Worm (Caenorhabditis elegans) whole organism, L2 larva: ENCODE data around the gene Y32H12A.6.

Experiments
- R02D3.7 ChIP-seq: fragments of 150-350 bp; optimal IDR thresholded peaks from 2 replicates; lab custom pipeline; 2014; ENCODE audit warnings: missing biosample characterization, missing genetic modification characterization
- Y55F3AM.14 ChIP-seq: fragments of 200-800 bp; sonication (Bioruptor generic); optimal IDR thresholded peaks from 2 replicates; lab custom pipeline; 2018; ENCODE audit warnings: mild to moderate bottlenecking, missing genetic modification characterization, missing compliant biosample characterization
- blmp-1 ChIP-seq: sonication (generic microtip); optimal IDR thresholded peaks from 2 replicates; lab custom pipeline; 2017; ENCODE audit warnings: missing genetic modification characterization, mild to moderate bottlenecking, missing compliant biosample characterization, antibody characterized with exemption, moderate library complexity; ENCODE audit not compliant: insufficient read depth
- ceh-16 ChIP-seq: fragments of 150-350 bp; optimal IDR thresholded peaks from 2 replicates; lab custom pipeline; 2014; ENCODE audit warnings: missing biosample characterization, missing genetic modification characterization
- ceh-82 ChIP-seq: fragments of 150-350 bp; optimal IDR thresholded peaks from 2 replicates; lab custom pipeline; 2014; ENCODE audit warnings: missing biosample characterization, missing genetic modification characterization
- dmd-4 ChIP-seq: sonication (generic microtip); optimal IDR thresholded peaks from 2 replicates; lab custom pipeline; 2017; ENCODE audit warnings: missing biosample characterization, missing genetic modification characterization
- lin-39 ChIP-seq: fragments of 150-350 bp; optimal IDR thresholded peaks from 2 replicates; lab custom pipeline; 2014; ENCODE audit warnings: missing biosample characterization, missing genetic modification reagents, missing genetic modification characterization
- lsy-2 ChIP-seq, 2 experiments: fragments of 150-350 bp in 1 of 2; sonication (generic microtip) in 1 of 2; optimal IDR thresholded peaks; 2 replicates each; lab custom pipeline; 2014 to 2017; ENCODE audit warnings: missing biosample characterization in 2 of 2, missing genetic modification characterization in 2 of 2
- mab-5 ChIP-seq: fragments of 150-350 bp; optimal IDR thresholded peaks from 2 replicates; lab custom pipeline; 2014; ENCODE audit warnings: missing biosample characterization, missing genetic modification characterization
- nhr-12 ChIP-seq: fragments of 150-350 bp; optimal IDR thresholded peaks from 2 replicates; lab custom pipeline; 2014; ENCODE audit warnings: missing biosample characterization, missing genetic modification characterization
- nhr-237 ChIP-seq: fragments of 150-350 bp; optimal IDR thresholded peaks from 2 replicates; lab custom pipeline; 2014; ENCODE audit warnings: missing biosample characterization, missing genetic modification characterization
- nhr-6 ChIP-seq: fragments of 150-350 bp; optimal IDR thresholded peaks from 2 replicates; lab custom pipeline; 2014; ENCODE audit warnings: missing biosample characterization, missing genetic modification characterization
- peb-1 ChIP-seq: fragments of 150-350 bp; optimal IDR thresholded peaks from 2 replicates; lab custom pipeline; 2014; ENCODE audit warnings: missing biosample characterization, missing genetic modification characterization
- snpc-4 ChIP-seq: fragments of 150-350 bp; optimal IDR thresholded peaks from 2 replicates; lab custom pipeline; 2014; ENCODE audit warnings: missing biosample characterization, missing genetic modification characterization

- no peak for TF ChIP-seq peb-1 (tag; lab: Kevin White, UChicago)
- no peak for TF ChIP-seq nhr-12 (tag; lab: Kevin White, UChicago)
- no peak for TF ChIP-seq ceh-16 (tag; lab: Kevin White, UChicago)
- TF ChIP-seq dmd-4: no peak
- TF ChIP-seq blmp-1 (tag; lab: Kevin White, UChicago): no peak
- no peak for TF ChIP-seq R02D3.7 (tag; lab: Kevin White, UChicago)
- no peak for TF ChIP-seq snpc-4 (tag; lab: Kevin White, UChicago)
- no peak for TF ChIP-seq lsy-2 (tag; optimal IDR thresholded peaks at IDR 0.05; lab: Kevin White, UChicago)
- no peak for TF ChIP-seq Y55F3AM.14 (GFP tag; lab: Kevin White, UChicago)
- TF ChIP-seq lin-39 (tag; lab: Kevin White, UChicago): no peak
- no peak for TF ChIP-seq nhr-237
- TF ChIP-seq ceh-82 (tag; lab: Kevin White, UChicago): no peak
- TF ChIP-seq nhr-6 (tag; lab: Kevin White, UChicago): no peak
- peak; percentile 22 for TF ChIP-seq mab-5 (tag; lab: Kevin White, UChicago)
Observed at ce11 chrIII:5371226-5371926, 10.6 kb downstream of the Y32H12A.6 start, which contains the start of gene szy-2.
